Worm (Caenorhabditis elegans) whole organism, L1 larva: Measurements from ENCODE around the gene mrck-1.

ENCODE experiments used
- aha-1 ChIP-seq: fragments of 150-350 bp; optimal IDR thresholded peaks from 2 replicates; lab custom pipeline; 2014; ENCODE audit warnings: missing biosample characterization, missing genetic modification characterization
- ceh-8 ChIP-seq: fragments of 200-800 bp; sonication (Bioruptor generic); optimal IDR thresholded peaks from 2 replicates; lab custom pipeline; 2018; ENCODE audit warnings: mild to moderate bottlenecking, missing genetic modification characterization, moderate library complexity, missing compliant biosample characterization
- ceh-82 ChIP-seq, 3 experiments: fragments of 150-350 bp in 1 of 3; sonication (generic microtip) in 2 of 3; optimal IDR thresholded peaks; 2 replicates each; lab custom pipeline; 2014 to 2017; ENCODE audit warnings: missing biosample characterization in 3 of 3, missing genetic modification characterization in 3 of 3
- ceh-88 ChIP-seq: fragments of 200-800 bp; sonication (Bioruptor generic); IDR thresholded peaks from 2 replicates; pipeline ENCODE4 v1.3.6; 2022; ENCODE audit warnings: missing genetic modification characterization, missing compliant biosample characterization
- dpl-1 ChIP-seq, 3 experiments: fragments of 150-350 bp in 2 of 3; sonication (generic microtip) in 1 of 3; optimal IDR thresholded peaks; 2 replicates each; lab custom pipeline; 2014 to 2017; ENCODE audit warnings: missing biosample characterization in 3 of 3, missing genetic modification characterization in 3 of 3, missing genetic modification reagents in 3 of 3
- efl-1 ChIP-seq, 4 experiments: fragments of 150-350 bp; optimal IDR thresholded peaks in 3 of 4; peaks in 1 of 4; 1 replicate in 1 of 4; 2 replicates in 3 of 4; lab custom pipeline; 2014; ENCODE audit warnings: missing biosample characterization in 2 of 4, missing genetic modification characterization in 2 of 4, missing genetic modification reagents in 2 of 4
- efl-3 ChIP-seq: fragments of 200-800 bp; sonication (Bioruptor generic); optimal IDR thresholded peaks from 2 replicates; lab custom pipeline; 2018; ENCODE audit warnings: mild to moderate bottlenecking, missing genetic modification characterization, missing compliant biosample characterization
- egl-27 ChIP-seq, 2 experiments: fragments of 150-350 bp in 1 of 2; sonication (generic microtip); optimal IDR thresholded peaks; 3 replicates each; lab custom pipeline; 2017 to 2018; ENCODE audit warnings: missing biosample characterization in 2 of 2, missing genetic modification characterization in 2 of 2, missing genetic modification reagents in 2 of 2
- elt-2 ChIP-seq: sonication (generic microtip); optimal IDR thresholded peaks from 2 replicates; lab custom pipeline; 2016; ENCODE audit warnings: missing genetic modification characterization, mild to moderate bottlenecking, inconsistent platforms, missing compliant biosample characterization, missing genetic modification reagents
- elt-3 ChIP-seq, 6 experiments: fragments of 150-350 bp in 1 of 6; sonication (generic microtip); optimal IDR thresholded peaks; 2 replicates each; lab custom pipeline; 2017 to 2018; ENCODE audit warnings: missing biosample characterization in 6 of 6, missing genetic modification characterization in 6 of 6, inconsistent platforms in 1 of 6
- ets-5 ChIP-seq: fragments of 200-800 bp; sonication (Bioruptor generic); IDR thresholded peaks from 2 replicates; pipeline ENCODE4 v1.3.6; 2022; ENCODE audit warnings: missing genetic modification characterization, missing compliant biosample characterization
- fkh-10 ChIP-seq: sonication (generic microtip); optimal IDR thresholded peaks from 2 replicates; lab custom pipeline; 2017; ENCODE audit warnings: missing biosample characterization, missing genetic modification reagents, missing genetic modification characterization
- fkh-4 ChIP-seq: sonication (generic microtip); optimal IDR thresholded peaks from 2 replicates; lab custom pipeline; 2016; ENCODE audit warnings: missing compliant biosample characterization, missing genetic modification characterization, borderline replicate concordance
- fkh-8 ChIP-seq: sonication (generic microtip); optimal IDR thresholded peaks from 2 replicates; lab custom pipeline; 2016; ENCODE audit warnings: mild to moderate bottlenecking, missing genetic modification characterization, missing compliant biosample characterization
- fos-1 ChIP-seq: fragments of 150-350 bp; optimal IDR thresholded peaks from 2 replicates; lab custom pipeline; 2014; ENCODE audit warnings: missing biosample characterization, missing genetic modification characterization
- irx-1 ChIP-seq: sonication (generic microtip); optimal IDR thresholded peaks from 2 replicates; lab custom pipeline; 2016; ENCODE audit warnings: missing genetic modification characterization, missing compliant biosample characterization
- isw-1 ChIP-seq: fragments of 200-800 bp; sonication (Bioruptor generic); IDR thresholded peaks from 2 replicates; pipeline ENCODE4 v1.3.6; 2022; ENCODE audit warnings: missing genetic modification characterization, missing compliant biosample characterization
- jun-1 ChIP-seq: fragments of 150-350 bp; optimal IDR thresholded peaks from 2 replicates; lab custom pipeline; 2014; ENCODE audit warnings: missing biosample characterization, missing genetic modification reagents, missing genetic modification characterization
- lin-13 ChIP-seq: fragments of 150-350 bp; optimal IDR thresholded peaks from 2 replicates; lab custom pipeline; 2014; ENCODE audit warnings: missing biosample characterization, missing genetic modification reagents, missing genetic modification characterization
- lin-14 ChIP-seq: fragments of 200-800 bp; sonication (Bioruptor generic); optimal IDR thresholded peaks from 2 replicates; lab custom pipeline; 2018; ENCODE audit warnings: mild to moderate bottlenecking, missing genetic modification characterization, moderate library complexity, missing compliant biosample characterization
- lin-35 ChIP-seq, 2 experiments: fragments of 150-350 bp; optimal IDR thresholded peaks; 2 replicates each; lab custom pipeline; 2014; ENCODE audit warnings: missing biosample characterization in 2 of 2, missing genetic modification characterization in 2 of 2, missing genetic modification reagents in 2 of 2
- lsy-2 ChIP-seq, 2 experiments: fragments of 150-350 bp; optimal IDR thresholded peaks; 2 replicates each; lab custom pipeline; 2014; ENCODE audit warnings: missing biosample characterization in 2 of 2, missing genetic modification characterization in 2 of 2
- mdl-1 ChIP-seq, 2 experiments: fragments of 150-350 bp; optimal IDR thresholded peaks; 2 replicates each; lab custom pipeline; 2014 to 2017; ENCODE audit warnings: missing biosample characterization in 2 of 2, missing genetic modification characterization in 2 of 2, inconsistent platforms in 1 of 2
- mef-2 ChIP-seq: fragments of 150-350 bp; optimal IDR thresholded peaks from 2 replicates; lab custom pipeline; 2014; ENCODE audit warnings: missing biosample characterization, missing genetic modification characterization
- nhr-20 ChIP-seq: sonication (generic microtip); optimal IDR thresholded peaks from 2 replicates; lab custom pipeline; 2016; ENCODE audit warnings: mild to moderate bottlenecking, missing genetic modification characterization, missing compliant biosample characterization
- nhr-71 ChIP-seq: sonication (generic microtip); optimal IDR thresholded peaks from 2 replicates; lab custom pipeline; 2016; ENCODE audit warnings: mild to moderate bottlenecking, missing genetic modification characterization, moderate library complexity, missing compliant biosample characterization
- nhr-76 ChIP-seq: sonication (generic microtip); optimal IDR thresholded peaks from 2 replicates; lab custom pipeline; 2017; ENCODE audit warnings: missing biosample characterization, missing genetic modification characterization
- nhr-85 ChIP-seq: sonication (generic microtip); peaks from one replicate; lab custom pipeline; 2016; ENCODE audit warnings: missing genetic modification characterization, inconsistent platforms, missing compliant biosample characterization
- pag-3 ChIP-seq: sonication (generic microtip); optimal IDR thresholded peaks from 2 replicates; lab custom pipeline; 2017; ENCODE audit warnings: missing genetic modification characterization, mild to moderate bottlenecking, missing compliant biosample characterization, antibody characterized with exemption, borderline replicate concordance; ENCODE audit not compliant: insufficient read depth
- pqm-1 ChIP-seq: sonication (generic microtip); optimal IDR thresholded peaks from 3 replicates; lab custom pipeline; 2017; ENCODE audit warnings: missing biosample characterization, missing genetic modification characterization
- snu-23 ChIP-seq: sonication (generic microtip); optimal IDR thresholded peaks from 2 replicates; lab custom pipeline; 2016; ENCODE audit warnings: missing genetic modification characterization, missing compliant biosample characterization
- sox-4 ChIP-seq: sonication (generic microtip); optimal IDR thresholded peaks from 2 replicates; lab custom pipeline; 2016; ENCODE audit warnings: missing genetic modification characterization, missing compliant biosample characterization
- swsn-7 ChIP-seq: sonication (generic microtip); optimal IDR thresholded peaks from 2 replicates; lab custom pipeline; 2016; ENCODE audit warnings: missing genetic modification characterization, missing compliant biosample characterization
- tbx-2 ChIP-seq: sonication (generic microtip); optimal IDR thresholded peaks from 2 replicates; lab custom pipeline; 2016; ENCODE audit warnings: missing genetic modification characterization, missing compliant biosample characterization
- tlp-1 ChIP-seq: fragments of 150-350 bp; optimal IDR thresholded peaks from 2 replicates; lab custom pipeline; 2014; ENCODE audit warnings: missing biosample characterization, missing genetic modification characterization
- unc-130 ChIP-seq: fragments of 150-350 bp; optimal IDR thresholded peaks from 2 replicates; lab custom pipeline; 2017; ENCODE audit warnings: missing biosample characterization, missing genetic modification characterization, inconsistent platforms
- unc-30 ChIP-seq: sonication (generic microtip); optimal IDR thresholded peaks from 2 replicates; lab custom pipeline; 2017; ENCODE audit warnings: missing biosample characterization, missing genetic modification characterization
- unc-62 ChIP-seq: fragments of 150-350 bp; optimal IDR thresholded peaks from 2 replicates; lab custom pipeline; 2014; ENCODE audit warnings: missing biosample characterization, missing genetic modification reagents, missing genetic modification characterization
- unc-86 ChIP-seq: sonication (generic microtip); optimal IDR thresholded peaks from 2 replicates; lab custom pipeline; 2016; ENCODE audit warnings: missing genetic modification characterization, missing compliant biosample characterization
- vab-15 ChIP-seq: sonication (generic microtip); optimal IDR thresholded peaks from 2 replicates; lab custom pipeline; 2017; ENCODE audit warnings: missing genotype, mild to moderate bottlenecking, missing genetic modification characterization, missing compliant biosample characterization
- ztf-11 ChIP-seq, 2 experiments: sonication (generic microtip); optimal IDR thresholded peaks; 2 replicates each; lab custom pipeline; 2016 to 2017; ENCODE audit warnings: missing genetic modification characterization in 2 of 2, missing biosample characterization in 1 of 2, missing compliant biosample characterization in 1 of 2
- ztf-4 ChIP-seq: fragments of 150-350 bp; optimal IDR thresholded peaks from 2 replicates; lab custom pipeline; 2014; ENCODE audit warnings: missing biosample characterization, missing genetic modification characterization

The mrck-1 gene

ce11 chrV:6220752-6221151 lies 46.3 kb downstream of the mrck-1 start (continued):
- no peak for TF ChIP-seq irx-1 (tag; lab: Kevin White, UChicago)
- TF ChIP-seq lin-14 (GFP tag; lab: Kevin White, UChicago): peak; percentile 35
- TF ChIP-seq unc-130 (tag; lab: Kevin White, UChicago): no peak
- TF ChIP-seq ztf-4 (tag; lab: Kevin White, UChicago): peak; percentile 10
- TF ChIP-seq egl-27 (tag; optimal IDR thresholded peaks at IDR 0.05; lab: Kevin White, UChicago): no peak
- no peak for TF ChIP-seq unc-86 (tag; lab: Kevin White, UChicago)
- no peak for TF ChIP-seq lin-13
- peak; percentile 18 for TF ChIP-seq elt-2
- no peak for TF ChIP-seq fkh-10 (GFP tag; lab: Kevin White, UChicago)
- no peak for TF ChIP-seq ceh-88 (GFP tag; lab: Robert Waterston, UW)
- no peak for TF ChIP-seq dpl-1 (GFP tag; optimal IDR thresholded peaks at IDR 0.05; lab: Kevin White, UChicago)
- no peak for TF ChIP-seq vab-15 (tag; lab: Kevin White, UChicago)
- no peak for TF ChIP-seq isw-1 (GFP tag; lab: Robert Waterston, UW)
- TF ChIP-seq efl-3 (GFP tag; lab: Kevin White, UChicago): no peak
- TF ChIP-seq pag-3 (tag; lab: Kevin White, UChicago): no peak
- no peak for TF ChIP-seq fkh-4 (tag; lab: Kevin White, UChicago)
- no peak for TF ChIP-seq ceh-82 (tag; optimal IDR thresholded peaks at IDR 0.05; lab: Kevin White, UChicago)
- TF ChIP-seq pqm-1 (tag; lab: Kevin White, UChicago): no peak
- TF ChIP-seq jun-1 (tag; lab: Kevin White, UChicago): no peak
- no peak for TF ChIP-seq unc-30 (tag; lab: Kevin White, UChicago)
- no peak for TF ChIP-seq ceh-8 (GFP tag; lab: Kevin White, UChicago)
- peak; percentile 18 for TF ChIP-seq nhr-20
- peak; percentile 13 for TF ChIP-seq tbx-2
- TF ChIP-seq lsy-2 (tag; optimal IDR thresholded peaks at IDR 0.05; lab: Kevin White, UChicago): peak in 1 of 2 experiments; percentile 48
- TF ChIP-seq elt-3 (tag; optimal IDR thresholded peaks at IDR 0.05; lab: Kevin White, UChicago): peak in 1 of 6 experiments; percentile 44
- no peak for TF ChIP-seq aha-1 (tag; lab: Kevin White, UChicago)
- TF ChIP-seq snu-23 (GFP tag; lab: Kevin White, UChicago): no peak
- TF ChIP-seq fos-1 (tag; lab: Kevin White, UChicago): no peak

DNA sequence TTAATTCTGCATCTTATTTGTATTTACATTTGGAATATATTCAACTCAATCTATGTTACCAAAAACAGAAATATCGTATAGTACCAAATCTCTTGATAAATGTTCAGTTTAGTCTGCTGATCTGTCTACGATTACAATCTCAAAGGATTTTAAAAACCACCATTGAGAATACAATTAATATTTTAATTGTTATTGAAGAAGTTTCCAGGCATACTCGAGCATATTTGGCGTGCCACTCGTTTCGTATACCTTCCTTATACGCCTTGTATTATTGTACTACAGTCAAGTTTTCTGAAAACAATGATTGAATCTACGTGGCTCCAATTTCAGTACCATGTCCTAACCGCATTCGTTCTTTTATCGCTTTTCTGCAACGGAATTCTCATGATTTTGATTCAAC lies 49.3 kb downstream of the mrck-1 start, which contains the start of gene str-206:
str-206 (plus strand) TSS at position 301 of the 400 bp plus-strand sequence.
- no peak for TF ChIP-seq unc-62 (GFP tag; lab: Kevin White, UChicago)
- no peak for TF ChIP-seq mdl-1 (tag; optimal IDR thresholded peaks at IDR 0.05; lab: Kevin White, UChicago)
- TF ChIP-seq tlp-1: no peak
- TF ChIP-seq ztf-11 (tag; optimal IDR thresholded peaks at IDR 0.05; lab: Kevin White, UChicago): no peak
- no peak for TF ChIP-seq unc-130 (tag; lab: Kevin White, UChicago)
- no peak for TF ChIP-seq swsn-7
- no peak for TF ChIP-seq fkh-8 (tag; lab: Kevin White, UChicago)
- no peak for TF ChIP-seq ets-5 (GFP tag; lab: Robert Waterston, UW)
- no peak for TF ChIP-seq nhr-71 (tag; lab: Kevin White, UChicago)
- no peak for TF ChIP-seq lin-13

- TF ChIP-seq lin-35 (GFP tag; optimal IDR thresholded peaks at IDR 0.05; lab: Kevin White, UChicago) (no peak), efl-1 (optimal IDR thresholded peaks at IDR 0.05; lab: Kevin White, UChicago) (no peak), efl-1 (GFP tag; optimal IDR thresholded peaks at IDR 0.05 in 1 of 2; lab: Kevin White, UChicago) (peak in 1 of 2 experiments; percentile 91), nhr-85 (tag; lab: Kevin White, UChicago) (peak; percentile 21), sox-4 (no peak), nhr-76 (tag; lab: Kevin White, UChicago) (no peak), mef-2 (tag; lab: Kevin White, UChicago) (no peak)
Observed at ce11 chrV:6217142-6217541, 49.9 kb downstream of the mrck-1 start.
